Worm (Caenorhabditis elegans) whole organism, L4 larva: ENCODE data around the gene gid-2.

Source experiments
- R02D3.7 ChIP-seq: fragments of 150-350 bp; sonication (generic microtip); optimal IDR thresholded peaks from 3 replicates; lab custom pipeline; 2014; ENCODE audit warnings: missing biosample characterization, missing genetic modification characterization
- T26A8.4 ChIP-seq: fragments of 200-800 bp; sonication (Bioruptor generic); IDR thresholded peaks from 2 replicates; pipeline ENCODE4 v1.3.6; 2022; ENCODE audit warnings: missing genetic modification characterization, missing compliant biosample characterization
- Y105C5A.15 ChIP-seq: fragments of 200-800 bp; sonication (Bioruptor generic); IDR thresholded peaks from 2 replicates; pipeline ENCODE4 v1.3.6; 2022; ENCODE audit warnings: missing genetic modification characterization, missing compliant biosample characterization
- aha-1 ChIP-seq: fragments of 150-350 bp; peaks from one replicate; lab custom pipeline; 2014; ENCODE audit warnings: missing biosample characterization, missing genetic modification characterization
- aly-2 ChIP-seq: sonication (generic microtip); optimal IDR thresholded peaks from 2 replicates; lab custom pipeline; 2018; ENCODE audit warnings: missing biosample characterization, missing genetic modification characterization
- attf-4 ChIP-seq: sonication (generic microtip); optimal IDR thresholded peaks from 3 replicates; lab custom pipeline; 2017; ENCODE audit warnings: missing biosample characterization, missing genetic modification characterization
- ceh-28 ChIP-seq: fragments of 150-350 bp; optimal IDR thresholded peaks from 2 replicates; lab custom pipeline; 2014; ENCODE audit warnings: missing biosample characterization, missing genetic modification reagents, missing genetic modification characterization
- ceh-32 ChIP-seq: sonication (generic microtip); optimal IDR thresholded peaks from 2 replicates; lab custom pipeline; 2016; ENCODE audit warnings: mild to moderate bottlenecking, missing genetic modification characterization, missing compliant biosample characterization; ENCODE audit not compliant: poor library complexity
- ces-1 ChIP-seq: fragments of 150-350 bp; sonication (generic microtip); optimal IDR thresholded peaks from 4 replicates; lab custom pipeline; 2014; ENCODE audit warnings: missing biosample characterization, missing genetic modification reagents, missing genetic modification characterization
- cey-2 ChIP-seq: sonication (generic microtip); optimal IDR thresholded peaks from 3 replicates; lab custom pipeline; 2017; ENCODE audit warnings: missing genetic modification characterization, mild to moderate bottlenecking, missing compliant biosample characterization, antibody characterized with exemption, borderline replicate concordance; ENCODE audit not compliant: insufficient read depth
- ctbp-1 ChIP-seq: fragments of 200-800 bp; sonication (Bioruptor generic); IDR thresholded peaks from 2 replicates; pipeline ENCODE4 v1.3.6; 2022; ENCODE audit warnings: missing genetic modification reagents, missing genetic modification characterization, missing compliant biosample characterization
- egl-27 ChIP-seq: sonication (generic microtip); optimal IDR thresholded peaks from 3 replicates; lab custom pipeline; 2017; ENCODE audit warnings: missing biosample characterization, missing genetic modification reagents, missing genetic modification characterization
- fkh-10 ChIP-seq: fragments of 150-350 bp; optimal IDR thresholded peaks from 2 replicates; lab custom pipeline; 2014; ENCODE audit warnings: missing biosample characterization, missing genetic modification reagents, missing genetic modification characterization
- hmg-1.1 ChIP-seq: fragments of 200-800 bp; sonication (Bioruptor generic); IDR thresholded peaks from 2 replicates; pipeline ENCODE4 v1.3.6; 2022; ENCODE audit warnings: missing genetic modification reagents, missing genetic modification characterization, missing compliant biosample characterization
- jun-1 ChIP-seq: fragments of 150-350 bp; optimal IDR thresholded peaks from 2 replicates; lab custom pipeline; 2014; ENCODE audit warnings: missing biosample characterization, missing genetic modification reagents, missing genetic modification characterization
- lin-13 ChIP-seq: fragments of 150-350 bp; optimal IDR thresholded peaks from 2 replicates; lab custom pipeline; 2014; ENCODE audit warnings: missing biosample characterization, missing genetic modification reagents, missing genetic modification characterization
- lin-29 ChIP-seq: fragments of 200-800 bp; sonication (Bioruptor generic); IDR thresholded peaks from 2 replicates; pipeline ENCODE4 v1.3.6; 2022; ENCODE audit warnings: missing genetic modification reagents, missing genetic modification characterization, missing compliant biosample characterization
- lin-38 ChIP-seq: fragments of 200-800 bp; sonication (Bioruptor generic); IDR thresholded peaks from 2 replicates; pipeline ENCODE4 v1.3.6; 2022; ENCODE audit warnings: missing genetic modification reagents, missing genetic modification characterization, missing compliant biosample characterization
- lin-39 ChIP-seq: fragments of 150-350 bp; optimal IDR thresholded peaks from 2 replicates; lab custom pipeline; 2014; ENCODE audit warnings: missing biosample characterization, missing genetic modification reagents, missing genetic modification characterization
- lsy-2 ChIP-seq, 2 experiments: fragments of 150-350 bp in 1 of 2; sonication (generic microtip) in 1 of 2; optimal IDR thresholded peaks; 2 replicates each; lab custom pipeline; 2014 to 2017; ENCODE audit warnings: missing biosample characterization in 2 of 2, missing genetic modification characterization in 2 of 2
- madf-5 ChIP-seq, 2 experiments: fragments of 200-800 bp; sonication (Bioruptor generic); IDR thresholded peaks; 2 replicates each; pipeline ENCODE4 v1.3.6; 2022; ENCODE audit warnings: missing compliant biosample characterization in 2 of 2, missing genetic modification characterization in 2 of 2
- mxl-3 ChIP-seq: fragments of 200-800 bp; sonication (Bioruptor generic); optimal IDR thresholded peaks from 2 replicates; lab custom pipeline; 2018; ENCODE audit warnings: mild to moderate bottlenecking, missing genetic modification characterization, missing compliant biosample characterization
- nhr-102 ChIP-seq: sonication (generic microtip); optimal IDR thresholded peaks from 2 replicates; lab custom pipeline; 2016; ENCODE audit warnings: mild to moderate bottlenecking, missing genetic modification characterization, moderate library complexity, missing compliant biosample characterization
- nhr-11 ChIP-seq: fragments of 150-350 bp; optimal IDR thresholded peaks from 2 replicates; lab custom pipeline; 2014; ENCODE audit warnings: missing biosample characterization, missing genetic modification characterization
- nhr-237 ChIP-seq: sonication (generic microtip); optimal IDR thresholded peaks from 2 replicates; lab custom pipeline; 2017; ENCODE audit warnings: missing biosample characterization, missing genetic modification characterization
- nhr-28 ChIP-seq: fragments of 150-350 bp; optimal IDR thresholded peaks from 2 replicates; lab custom pipeline; 2014; ENCODE audit warnings: missing biosample characterization, missing genetic modification characterization
- nhr-42 ChIP-seq: fragments of 200-800 bp; sonication (Bioruptor generic); IDR thresholded peaks from 2 replicates; pipeline ENCODE4 v1.3.6; 2022; ENCODE audit warnings: missing genetic modification characterization, missing compliant biosample characterization
- nhr-76 ChIP-seq: fragments of 150-350 bp; optimal IDR thresholded peaks from 2 replicates; lab custom pipeline; 2014; ENCODE audit warnings: missing biosample characterization, missing genetic modification characterization
- set-16 ChIP-seq: fragments of 200-800 bp; sonication (Bioruptor generic); IDR thresholded peaks from 2 replicates; pipeline ENCODE4 v1.3.6; 2022; ENCODE audit warnings: missing genetic modification reagents, missing genetic modification characterization, missing compliant biosample characterization
- skn-1 ChIP-seq: fragments of 150-350 bp; optimal IDR thresholded peaks from 2 replicates; lab custom pipeline; 2014; ENCODE audit warnings: missing biosample characterization, missing genetic modification characterization
- spr-3 ChIP-seq: fragments of 200-800 bp; sonication (Bioruptor generic); optimal IDR thresholded peaks from 2 replicates; lab custom pipeline; 2018; ENCODE audit warnings: mild to moderate bottlenecking, missing genetic modification characterization, missing compliant biosample characterization
- unc-130 ChIP-seq: sonication (generic microtip); optimal IDR thresholded peaks from 2 replicates; lab custom pipeline; 2016; ENCODE audit warnings: missing genetic modification reagents, missing genetic modification characterization, missing compliant biosample characterization
- unc-62 ChIP-seq, 3 experiments: fragments of 150-350 bp in 1 of 3; sonication (generic microtip); optimal IDR thresholded peaks in 2 of 3; peaks in 1 of 3; 1 replicate in 1 of 3; 2 replicates in 2 of 3; lab custom pipeline; 2014 to 2017; ENCODE audit warnings: missing biosample characterization in 3 of 3, missing genetic modification characterization in 3 of 3, missing genetic modification reagents in 3 of 3, missing genotype in 1 of 3
- zag-1 ChIP-seq: fragments of 150-350 bp; optimal IDR thresholded peaks from 2 replicates; lab custom pipeline; 2014; ENCODE audit warnings: missing biosample characterization, missing genetic modification characterization
- zfp-2 ChIP-seq: sonication (generic microtip); optimal IDR thresholded peaks from 2 replicates; lab custom pipeline; 2016; ENCODE audit warnings: mild to moderate bottlenecking, missing genetic modification characterization, missing compliant biosample characterization
- ztf-11 ChIP-seq: fragments of 150-350 bp; optimal IDR thresholded peaks from 2 replicates; lab custom pipeline; 2014; ENCODE audit warnings: missing biosample characterization, missing genetic modification characterization

gid-2 gene

ce11 chrX:2450994-2451393, 12.2 kb upstream of the gid-2 start:
- TF ChIP-seq lin-39 (tag; lab: Kevin White, UChicago) (no peak), egl-27 (tag; lab: Kevin White, UChicago) (no peak), spr-3 (GFP tag; lab: Kevin White, UChicago) (no peak), ctbp-1 (GFP tag; lab: Robert Waterston, UW) (0 out of 2 replicates have a peak, but pooled peaks have one; percentile 16), ces-1 (GFP tag; lab: Kevin White, UChicago) (no peak), madf-5 (GFP tag; IDR thresholded peaks at IDR 0.05; lab: Robert Waterston, UW) (no peak), set-16 (GFP tag; lab: Robert Waterston, UW) (peak; percentile 50; the same call in 1 of the 2 replicates), attf-4 (tag; lab: Kevin White, UChicago) (no peak), nhr-237 (tag; lab: Kevin White, UChicago) (no peak), nhr-11 (no peak), lin-38 (GFP tag; lab: Robert Waterston, UW) (no peak), unc-130 (GFP tag; lab: Kevin White, UChicago) (no peak), lsy-2 (tag; optimal IDR thresholded peaks at IDR 0.05; lab: Kevin White, UChicago) (no peak), ceh-28 (tag; lab: Kevin White, UChicago) (no peak), mxl-3 (GFP tag; lab: Kevin White, UChicago) (no peak), aly-2 (tag; lab: Kevin White, UChicago) (no peak), zag-1 (tag; lab: Kevin White, UChicago) (no peak), cey-2 (tag; lab: Kevin White, UChicago) (no peak), aha-1 (tag; lab: Kevin White, UChicago) (peak; percentile 3), ztf-11 (tag; lab: Kevin White, UChicago) (no peak), nhr-76 (tag; lab: Kevin White, UChicago) (no peak), nhr-42 (GFP tag; lab: Robert Waterston, UW) (no peak)

- no peak for TF ChIP-seq hmg-1.1 (GFP tag; lab: Robert Waterston, UW)
- TF ChIP-seq set-16 (GFP tag; lab: Robert Waterston, UW): peak; percentile 34; the same call in 1 of the 2 replicates
Observed at ce11 chrX:2447214-2447613, 8.5 kb upstream of the gid-2 start.

ce11 chrX:2446185-2446584, 7.4 kb upstream of the gid-2 start:
- TF ChIP-seq unc-62 (GFP tag; optimal IDR thresholded peaks at IDR 0.05 in 1 of 2; lab: Kevin White, UChicago) (peak in 1 of 2 experiments; percentile 94), unc-62 (tag; optimal IDR thresholded peaks at IDR 0.05; lab: Kevin White, UChicago) (no peak), lin-13 (GFP tag; lab: Kevin White, UChicago) (no peak), aha-1 (tag; lab: Kevin White, UChicago) (peak; percentile 33), madf-5 (GFP tag; IDR thresholded peaks at IDR 0.05; lab: Robert Waterston, UW) (no peak), R02D3.7 (tag; lab: Kevin White, UChicago) (no peak), set-16 (GFP tag; lab: Robert Waterston, UW) (peak; percentile 65)

ce11 chrX:2443304-2443703, 4.5 kb upstream of the gid-2 start, which contains the start of gene T07D1.3:
Gene T07D1.3, minus strand, starts transcription at chrX:2443404.
- TF ChIP-seq jun-1 (tag; lab: Kevin White, UChicago): no peak
- no peak for TF ChIP-seq T26A8.4 (GFP tag; lab: Robert Waterston, UW)
- TF ChIP-seq Y105C5A.15: no peak
- TF ChIP-seq spr-3 (GFP tag; lab: Kevin White, UChicago): no peak
- no peak for TF ChIP-seq ceh-32
- TF ChIP-seq fkh-10: no peak
- TF ChIP-seq zfp-2 (tag; lab: Kevin White, UChicago): no peak
- no peak for TF ChIP-seq skn-1
- TF ChIP-seq nhr-102 (tag; lab: Kevin White, UChicago): no peak
- no peak for TF ChIP-seq lin-29 (GFP tag; lab: Robert Waterston, UW)
- no peak for TF ChIP-seq unc-62 (GFP tag; optimal IDR thresholded peaks at IDR 0.05 in 1 of 2; lab: Kevin White, UChicago)
- TF ChIP-seq unc-62 (tag; optimal IDR thresholded peaks at IDR 0.05; lab: Kevin White, UChicago): no peak
- TF ChIP-seq nhr-76 (tag; lab: Kevin White, UChicago): no peak
- no peak for TF ChIP-seq nhr-28 (tag; lab: Kevin White, UChicago)
